Fruit fly (Drosophila melanogaster): Measurements from ENCODE around the gene Trmt61.
A peak's percentile ranks its signal among the peaks of the same experiment; 100 is the strongest.

The Trmt61 gene

DNA sequence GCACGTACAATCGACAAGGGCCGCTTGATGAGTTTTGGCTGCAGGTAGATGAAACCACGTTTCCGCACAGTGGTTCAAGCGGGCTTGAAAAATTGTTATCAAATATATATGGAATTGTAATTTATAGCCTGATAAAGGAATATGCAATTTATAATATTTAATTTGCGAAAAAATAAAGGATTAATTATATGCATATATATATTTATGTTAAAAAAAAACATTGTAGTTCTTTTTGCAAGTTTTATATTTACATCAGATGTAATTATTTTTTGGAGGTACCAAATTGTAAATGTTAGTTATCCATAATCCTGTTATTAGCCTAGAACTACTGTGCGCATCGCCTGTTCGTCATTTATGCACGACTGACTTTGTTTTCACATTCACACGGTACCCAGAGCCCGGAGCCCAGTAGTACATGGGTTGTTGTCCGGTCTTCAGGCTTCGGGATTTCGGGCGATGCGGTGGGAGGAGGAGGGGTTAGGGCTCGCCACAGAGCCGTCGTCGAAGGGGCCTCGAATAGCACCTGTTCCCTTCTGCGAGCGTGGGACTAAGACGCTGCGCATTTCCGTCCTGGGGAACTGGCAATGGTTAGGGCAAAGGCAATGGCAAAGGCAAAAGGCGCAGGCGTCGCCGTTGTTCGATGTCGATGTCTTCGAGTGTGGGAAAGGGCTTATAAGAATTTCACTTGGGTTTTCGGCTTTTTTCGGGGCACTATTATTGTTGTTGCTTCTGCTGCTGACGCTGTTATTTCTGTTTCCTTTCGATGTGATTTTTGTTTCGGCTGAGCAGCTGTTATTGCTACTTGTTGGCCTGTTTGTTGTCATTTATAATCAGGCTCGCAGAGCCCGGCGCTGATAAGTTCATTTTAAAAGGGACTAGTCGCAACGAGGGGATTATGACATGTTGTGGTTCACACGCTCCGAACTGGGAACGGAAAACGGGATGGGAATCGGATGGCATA, 41.2 kb upstream of the Trmt61 start (continued):
- no peak for TF ChIP-seq CG14860 (GFP tag; IDR thresholded peaks at IDR 0.05; ENCODE audit: partially characterized antibody)
- TF ChIP-seq sens-2 (GFP tag; IDR thresholded peaks at IDR 0.05): 0 out of 2 replicates have a peak, but pooled peaks have one; percentile 40
- peak; percentile 75 for TF ChIP-seq CG15269 (tag; optimal IDR thresholded peaks at IDR 0.05)
- TF ChIP-seq CG9817 (tag; optimal IDR thresholded peaks at IDR 0.05): no peak
- TF ChIP-seq Ptx1 (GFP tag; IDR thresholded peaks at IDR 0.05): peak; percentile 73
- peak; percentile 89 for TF ChIP-seq CG8924 (tag; optimal IDR thresholded peaks at IDR 0.05)
- TF ChIP-seq CG33557 (GFP tag; optimal IDR thresholded peaks at IDR 0.05): peak; percentile 99
- TF ChIP-seq kah (GFP tag; optimal IDR thresholded peaks at IDR 0.05): peak; percentile 36
- TF ChIP-seq Stat92E (GFP tag; optimal IDR thresholded peaks at IDR 0.05): peak in 1 of 3 experiments; percentile 72
- no peak for TF ChIP-seq CG1024 (GFP tag; IDR thresholded peaks at IDR 0.05)
- TF ChIP-seq CG30431 (GFP tag; optimal IDR thresholded peaks at IDR 0.05): peak; percentile 83
- peak; percentile 34 for TF ChIP-seq jing (GFP tag; optimal IDR thresholded peaks at IDR 0.05)
- TF ChIP-seq CG14710 (tag; optimal IDR thresholded peaks at IDR 0.05): peak; percentile 96
- TF ChIP-seq onecut (GFP tag; IDR thresholded peaks at IDR 0.05): peak; percentile 62
- peak; percentile 73 for TF ChIP-seq ttk (GFP tag; IDR thresholded peaks at IDR 0.05)
- peak; percentile 36; the same call in 1 of the 2 replicates for TF ChIP-seq E2f2 (GFP tag; IDR thresholded peaks at IDR 0.05)
- no peak for TF ChIP-seq fru (optimal IDR thresholded peaks at IDR 0.05)
- peak; percentile 10 for TF ChIP-seq CG6683 (GFP tag; optimal IDR thresholded peaks at IDR 0.05)
- peak; percentile 21 for TF ChIP-seq vfl (GFP tag; optimal IDR thresholded peaks at IDR 0.05)
- TF ChIP-seq Hmx (GFP tag; optimal IDR thresholded peaks at IDR 0.05): no peak
- TF ChIP-seq CG17361 (GFP tag; IDR thresholded peaks at IDR 0.05): peak; percentile 96
- peak; percentile 79 for TF ChIP-seq Lhr (GFP tag; optimal IDR thresholded peaks at IDR 0.05)
- TF ChIP-seq sima (GFP tag; optimal IDR thresholded peaks at IDR 0.05): no peak
- no peak for TF ChIP-seq Nf-YC (tag; optimal IDR thresholded peaks at IDR 0.05)
- TF ChIP-seq HLHmδ (GFP tag; optimal IDR thresholded peaks at IDR 0.05): peak; percentile 93
- peak; percentile 35 for TF ChIP-seq CG18764 (GFP tag; optimal IDR thresholded peaks at IDR 0.05)
- TF ChIP-seq bigmax (GFP tag; optimal IDR thresholded peaks at IDR 0.05): no peak
- TF ChIP-seq CG7928 (GFP tag; optimal IDR thresholded peaks at IDR 0.05): no peak
- TF ChIP-seq CG11093 (GFP tag; IDR thresholded peaks at IDR 0.05): 0 out of 3 replicates have a peak, but pooled peaks have one; percentile 30
- peak; percentile 45 for TF ChIP-seq YL-1 (GFP tag; optimal IDR thresholded peaks at IDR 0.05)
- TF ChIP-seq crp (GFP tag; optimal IDR thresholded peaks at IDR 0.05): peak in 1 of 2 experiments; percentile 34
- no peak for TF ChIP-seq CG42726 (GFP tag; IDR thresholded peaks at IDR 0.05; ENCODE audit: partially characterized antibody)
- peak; percentile 38 for TF ChIP-seq Fer3 (tag; optimal IDR thresholded peaks at IDR 0.05)
- TF ChIP-seq CG34376 (GFP tag; optimal IDR thresholded peaks at IDR 0.05): no peak
- TF ChIP-seq CG5245 (GFP tag; optimal IDR thresholded peaks at IDR 0.05): peak; percentile 60
- TF ChIP-seq sisA (GFP tag; IDR thresholded peaks at IDR 0.05): peak; percentile 42; the same call in 1 of the 2 replicates
- no peak for TF ChIP-seq CG6272 (GFP tag; IDR thresholded peaks at IDR 0.05)
- TF ChIP-seq Hr51 (GFP tag; optimal IDR thresholded peaks at IDR 0.05): peak in 1 of 2 experiments; percentile 84
- no peak for TF ChIP-seq pita (GFP tag; optimal IDR thresholded peaks at IDR 0.05)
- TF ChIP-seq hb (GFP tag; IDR thresholded peaks at IDR 0.05; ENCODE audit: partially characterized antibody): no peak
- no peak for TF ChIP-seq gt (GFP tag; IDR thresholded peaks at IDR 0.05)
- no peak for TF ChIP-seq HmgZ (tag; optimal IDR thresholded peaks at IDR 0.05)
- peak; percentile 86 for TF ChIP-seq CG1233 (GFP tag; optimal IDR thresholded peaks at IDR 0.05)
- TF ChIP-seq CG10959 (GFP tag; IDR thresholded peaks at IDR 0.05): peak; percentile 77
- TF ChIP-seq cas (GFP tag; IDR thresholded peaks at IDR 0.05): no peak
- no peak for TF ChIP-seq CG6175 (GFP tag; IDR thresholded peaks at IDR 0.05)
- peak; percentile 31; the same call in 1 of the 2 replicates for TF ChIP-seq CG7372 (GFP tag; IDR thresholded peaks at IDR 0.05)
- TF ChIP-seq BtbVII (GFP tag; optimal IDR thresholded peaks at IDR 0.05): peak; percentile 23
